Worm (Caenorhabditis elegans): ENCODE results near the gene C47G2.3.

Gene C47G2.3

ce11 chrII:11290109-11290784 lies at the start of gene C47G2.3:
TSS of gene C47G2.3 (minus strand) at chrII:11290159.
- TF ChIP-seq zip-8 (tag; optimal IDR thresholded peaks at IDR 0.05) (no peak), cnd-1 (tag; optimal IDR thresholded peaks at IDR 0.05) (no peak), ham-2 (GFP tag; optimal IDR thresholded peaks at IDR 0.05) (no peak), ceh-43 (GFP tag; optimal IDR thresholded peaks at IDR 0.05) (no peak), ceh-39 (tag; optimal IDR thresholded peaks at IDR 0.05) (no peak), nhr-76 (tag; optimal IDR thresholded peaks at IDR 0.05) (no peak), nhr-237 (tag; optimal IDR thresholded peaks at IDR 0.05) (no peak), M03D4.4 (tag; optimal IDR thresholded peaks at IDR 0.05) (no peak), drap-1 (GFP tag; optimal IDR thresholded peaks at IDR 0.05) (no peak), ceh-83 (GFP tag; optimal IDR thresholded peaks at IDR 0.05) (no peak)

ce11 chrII:11339507-11339906 lies 49.5 kb upstream of the C47G2.3 start, which contains the start of gene rmd-3:
TSS of gene rmd-3 (minus strand) at chrII:11339607.
- TF ChIP-seq lin-32 (GFP tag; optimal IDR thresholded peaks at IDR 0.05): no peak

- no peak for TF ChIP-seq sptf-1 (tag; optimal IDR thresholded peaks at IDR 0.05)
- TF ChIP-seq drap-1 (GFP tag; optimal IDR thresholded peaks at IDR 0.05): no peak
- no peak for TF ChIP-seq sem-2 (GFP tag; optimal IDR thresholded peaks at IDR 0.05)
- no peak for TF ChIP-seq nhr-76 (tag; optimal IDR thresholded peaks at IDR 0.05)
- no peak for TF ChIP-seq cnd-1 (tag; optimal IDR thresholded peaks at IDR 0.05)
Observed at ce11 chrII:11337497-11338040, 47.6 kb upstream of the C47G2.3 start, which contains the start of gene sqt-1. TSS of gene sqt-1 (minus strand) at chrII:11337837.

ce11 chrII:11336640-11337241 lies 46.8 kb upstream of the C47G2.3 start:
- TF ChIP-seq M03D4.4 (tag; optimal IDR thresholded peaks at IDR 0.05) (no peak), unc-62 (GFP tag; optimal IDR thresholded peaks at IDR 0.05) (no peak), zip-8 (tag; optimal IDR thresholded peaks at IDR 0.05) (no peak), flh-1 (GFP tag; optimal IDR thresholded peaks at IDR 0.05) (no peak), elt-1 (tag; optimal IDR thresholded peaks at IDR 0.05; ENCODE audit: borderline replicate concordance, insufficient read depth) (no peak), ham-2 (GFP tag; optimal IDR thresholded peaks at IDR 0.05) (no peak), nhr-2 (tag; optimal IDR thresholded peaks at IDR 0.05) (no peak), unc-39 (tag; optimal IDR thresholded peaks at IDR 0.05) (no peak), nhr-237 (tag; optimal IDR thresholded peaks at IDR 0.05) (no peak), ztf-11 (tag; optimal IDR thresholded peaks at IDR 0.05) (no peak), ceh-39 (tag; optimal IDR thresholded peaks at IDR 0.05) (no peak), nhr-12 (tag; optimal IDR thresholded peaks at IDR 0.05) (no peak), snpc-4 (tag; optimal IDR thresholded peaks at IDR 0.05) (no peak), sptf-1 (tag; optimal IDR thresholded peaks at IDR 0.05) (no peak), tbx-8 (GFP tag; optimal IDR thresholded peaks at IDR 0.05) (no peak), mab-5 (tag; optimal IDR thresholded peaks at IDR 0.05) (no peak), cnd-1 (tag; optimal IDR thresholded peaks at IDR 0.05) (no peak), drap-1 (GFP tag; optimal IDR thresholded peaks at IDR 0.05) (no peak), hlh-1 (tag; optimal IDR thresholded peaks at IDR 0.05) (no peak)

ce11 chrII:11336163-11336562 lies 46.2 kb upstream of the C47G2.3 start:
- TF ChIP-seq mab-5 (tag; optimal IDR thresholded peaks at IDR 0.05) (no peak), nhr-237 (tag; optimal IDR thresholded peaks at IDR 0.05) (no peak), drap-1 (GFP tag; optimal IDR thresholded peaks at IDR 0.05) (no peak), mls-2 (tag; optimal IDR thresholded peaks at IDR 0.05) (no peak), ceh-43 (GFP tag; optimal IDR thresholded peaks at IDR 0.05) (no peak), nhr-2 (tag; optimal IDR thresholded peaks at IDR 0.05) (no peak), unc-62 (GFP tag; optimal IDR thresholded peaks at IDR 0.05) (no peak), elt-1 (tag; optimal IDR thresholded peaks at IDR 0.05; ENCODE audit: borderline replicate concordance, insufficient read depth) (no peak), elt-3 (tag; optimal IDR thresholded peaks at IDR 0.05) (no peak), ceh-39 (tag; optimal IDR thresholded peaks at IDR 0.05) (no peak), ces-1 (GFP tag; optimal IDR thresholded peaks at IDR 0.05) (no peak), lin-13 (tag; optimal IDR thresholded peaks at IDR 0.05) (no peak), ceh-83 (GFP tag; optimal IDR thresholded peaks at IDR 0.05) (no peak), snpc-4 (tag; optimal IDR thresholded peaks at IDR 0.05) (no peak), M03D4.4 (tag; optimal IDR thresholded peaks at IDR 0.05) (no peak), nhr-28 (tag; optimal IDR thresholded peaks at IDR 0.05) (no peak), nhr-12 (tag; optimal IDR thresholded peaks at IDR 0.05) (no peak), pha-4 (tag; optimal IDR thresholded peaks at IDR 0.05) (no peak)

All from whole organism, mixed stage, embryonic.